Worm (Caenorhabditis elegans) whole organism, L2 larva: ENCODE results near the gene F29B9.12.

ENCODE experiments used
- ceh-82 ChIP-seq: fragments of 150-350 bp; optimal IDR thresholded peaks from 2 replicates; lab custom pipeline; 2014; ENCODE audit warnings: missing biosample characterization, missing genetic modification characterization
- dmd-4 ChIP-seq: sonication (generic microtip); optimal IDR thresholded peaks from 2 replicates; lab custom pipeline; 2017; ENCODE audit warnings: missing biosample characterization, missing genetic modification characterization
- fos-1 ChIP-seq: fragments of 150-350 bp; optimal IDR thresholded peaks from 2 replicates; lab custom pipeline; 2014; ENCODE audit warnings: missing biosample characterization, missing genetic modification characterization
- lsy-2 ChIP-seq, 2 experiments: fragments of 150-350 bp in 1 of 2; sonication (generic microtip) in 1 of 2; optimal IDR thresholded peaks; 2 replicates each; lab custom pipeline; 2014 to 2017; ENCODE audit warnings: missing biosample characterization in 2 of 2, missing genetic modification characterization in 2 of 2
- mab-5 ChIP-seq: fragments of 150-350 bp; optimal IDR thresholded peaks from 2 replicates; lab custom pipeline; 2014; ENCODE audit warnings: missing biosample characterization, missing genetic modification characterization
- mbf-1 ChIP-seq: sonication (generic microtip); optimal IDR thresholded peaks from 2 replicates; lab custom pipeline; 2017; ENCODE audit warnings: missing biosample characterization, missing genetic modification characterization
- mdl-1 ChIP-seq, 2 experiments: fragments of 150-350 bp in 1 of 2; sonication (generic microtip) in 1 of 2; optimal IDR thresholded peaks; 2 replicates each; lab custom pipeline; 2017; ENCODE audit warnings: missing biosample characterization in 2 of 2, missing genetic modification characterization in 2 of 2
- nhr-11 ChIP-seq: fragments of 150-350 bp; optimal IDR thresholded peaks from 2 replicates; lab custom pipeline; 2014; ENCODE audit warnings: missing biosample characterization, missing genetic modification characterization
- nhr-12 ChIP-seq: fragments of 150-350 bp; optimal IDR thresholded peaks from 2 replicates; lab custom pipeline; 2014; ENCODE audit warnings: missing biosample characterization, missing genetic modification characterization
- nhr-237 ChIP-seq: fragments of 150-350 bp; optimal IDR thresholded peaks from 2 replicates; lab custom pipeline; 2014; ENCODE audit warnings: missing biosample characterization, missing genetic modification characterization
- skn-1 ChIP-seq: sonication (generic microtip); optimal IDR thresholded peaks from 2 replicates; lab custom pipeline; 2017; ENCODE audit warnings: missing biosample characterization, missing genetic modification characterization
- unc-62 ChIP-seq: fragments of 150-350 bp; optimal IDR thresholded peaks from 2 replicates; lab custom pipeline; 2014; ENCODE audit warnings: missing biosample characterization, missing genetic modification reagents, missing genetic modification characterization

ce11 chrIV:4673332-4673731 is 4.0 kb downstream of the F29B9.12 start:
- TF ChIP-seq mab-5 (tag; lab: Kevin White, UChicago) (no peak), mbf-1 (no peak), fos-1 (tag; lab: Kevin White, UChicago) (no peak), nhr-11 (tag; lab: Kevin White, UChicago) (no peak), nhr-237 (tag; lab: Kevin White, UChicago) (no peak), unc-62 (GFP tag; lab: Kevin White, UChicago) (no peak), skn-1 (tag; lab: Kevin White, UChicago) (no peak), ceh-82 (tag; lab: Kevin White, UChicago) (no peak), nhr-12 (tag; lab: Kevin White, UChicago) (no peak), dmd-4 (tag; lab: Kevin White, UChicago) (no peak), mdl-1 (tag; optimal IDR thresholded peaks at IDR 0.05; lab: Kevin White, UChicago) (no peak), lsy-2 (tag; optimal IDR thresholded peaks at IDR 0.05; lab: Kevin White, UChicago) (no peak)
